Worm (Caenorhabditis elegans): ENCODE results near the gene K08B12.1.

The K08B12.1 gene

DNA sequence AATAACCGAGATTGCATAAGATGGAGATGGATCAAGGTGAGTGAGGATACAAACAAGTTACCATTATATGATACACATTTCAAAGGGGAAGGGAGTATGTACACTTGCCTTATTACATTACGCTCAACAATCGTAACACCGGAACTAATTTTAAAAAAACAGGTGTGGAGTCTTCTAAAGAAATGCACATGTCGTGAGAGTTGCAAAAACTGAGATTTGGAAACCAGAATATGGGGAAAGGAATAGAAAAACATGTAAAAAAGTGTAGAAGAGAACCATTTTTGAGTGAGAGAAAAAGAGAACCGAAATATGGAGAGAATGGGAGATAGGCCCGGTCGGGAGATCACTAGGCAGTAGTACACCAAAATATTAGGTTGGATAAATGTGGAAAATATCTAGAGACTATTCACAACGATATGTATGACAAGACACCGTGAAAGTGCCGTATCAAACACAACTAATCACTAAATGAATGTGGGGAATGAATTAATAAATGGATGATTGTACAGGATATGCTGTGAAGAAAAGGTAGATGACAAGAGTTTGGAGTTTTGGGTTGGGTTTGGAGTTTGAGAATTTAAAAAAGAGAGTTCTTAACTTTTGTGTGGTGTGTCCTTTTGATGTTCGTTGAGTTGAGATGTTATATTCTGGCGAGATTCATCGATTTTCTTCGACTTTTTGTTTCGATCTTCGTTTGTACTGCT lies 35.7 kb upstream of the K08B12.1 start:
- TF ChIP-seq ZK185.1 (tag; optimal IDR thresholded peaks at IDR 0.05; ENCODE audit: poor library complexity, severe bottlenecking), result peak; percentile 23
- no peak for TF ChIP-seq ama-1 (optimal IDR thresholded peaks at IDR 0.05)
- peak in 1 of 2 experiments; percentile 42 for TF ChIP-seq ama-1 (GFP tag; optimal IDR thresholded peaks at IDR 0.05)
- no peak for TF ChIP-seq B0261.1 (tag; optimal IDR thresholded peaks at IDR 0.05)
- no peak for TF ChIP-seq atf-7 (tag; optimal IDR thresholded peaks at IDR 0.05)
- no peak for TF ChIP-seq nfya-2 (GFP tag; IDR thresholded peaks at IDR 0.05)
- 0 out of 2 replicates have a peak, but pooled peaks have one; percentile 47 for TF ChIP-seq lin-26 (GFP tag; IDR thresholded peaks at IDR 0.05)
- no peak for TF ChIP-seq egl-44 (GFP tag; IDR thresholded peaks at IDR 0.05)
- peak; percentile 49 for TF ChIP-seq repo-1 (tag; optimal IDR thresholded peaks at IDR 0.05)
- TF ChIP-seq hmg-20 (GFP tag; IDR thresholded peaks at IDR 0.05), result no peak
- TF ChIP-seq F57A8.1 (GFP tag; optimal IDR thresholded peaks at IDR 0.05), result no peak
- no peak for TF ChIP-seq bed-2 (GFP tag; IDR thresholded peaks at IDR 0.05)
- TF ChIP-seq let-526 (GFP tag; IDR thresholded peaks at IDR 0.05), result no peak
- no peak for TF ChIP-seq akir-1 (GFP tag; optimal IDR thresholded peaks at IDR 0.05)
- TF ChIP-seq nfya-1 (tag; optimal IDR thresholded peaks at IDR 0.05; ENCODE audit: borderline replicate concordance, insufficient read depth), result no peak
- peak in 1 of 3 experiments; percentile 47 for TF ChIP-seq lin-35 (GFP tag; optimal IDR thresholded peaks at IDR 0.05)
- no peak for TF ChIP-seq pbrm-1 (GFP tag; IDR thresholded peaks at IDR 0.05)
- TF ChIP-seq F23B12.7 (tag; optimal IDR thresholded peaks at IDR 0.05; ENCODE audit: insufficient read depth), result no peak
- TF ChIP-seq lin-54 (GFP tag; optimal IDR thresholded peaks at IDR 0.05), result peak; percentile 6
- TF ChIP-seq F39B2.1 (GFP tag; IDR thresholded peaks at IDR 0.05), result no peak
- 0 out of 2 replicates have a peak, but pooled peaks have one; percentile 1 for TF ChIP-seq ceh-58 (GFP tag; IDR thresholded peaks at IDR 0.05)
- no peak for TF ChIP-seq D2030.7 (GFP tag; IDR thresholded peaks at IDR 0.05)
- no peak for TF ChIP-seq somi-1 (GFP tag; optimal IDR thresholded peaks at IDR 0.05)
- TF ChIP-seq hsf-1 (GFP tag; IDR thresholded peaks at IDR 0.05), result no peak
- TF ChIP-seq B0019.2 (GFP tag; conservative IDR thresholded peaks at IDR 0.05), result no peak
- TF ChIP-seq B0336.3 (GFP tag; IDR thresholded peaks at IDR 0.05), result no peak
- TF ChIP-seq ekl-4 (GFP tag; IDR thresholded peaks at IDR 0.05), result no peak
- no peak for TF ChIP-seq F37B4.10 (GFP tag; IDR thresholded peaks at IDR 0.05)
- TF ChIP-seq K12H6.12 (tag; optimal IDR thresholded peaks at IDR 0.05), result no peak
- no peak; the same call in 1 of the 2 replicates for TF ChIP-seq Y53G8AR.9 (GFP tag; conservative IDR thresholded peaks at IDR 0.05)
- no peak for TF ChIP-seq ceh-100 (GFP tag; IDR thresholded peaks at IDR 0.05)

DNA sequence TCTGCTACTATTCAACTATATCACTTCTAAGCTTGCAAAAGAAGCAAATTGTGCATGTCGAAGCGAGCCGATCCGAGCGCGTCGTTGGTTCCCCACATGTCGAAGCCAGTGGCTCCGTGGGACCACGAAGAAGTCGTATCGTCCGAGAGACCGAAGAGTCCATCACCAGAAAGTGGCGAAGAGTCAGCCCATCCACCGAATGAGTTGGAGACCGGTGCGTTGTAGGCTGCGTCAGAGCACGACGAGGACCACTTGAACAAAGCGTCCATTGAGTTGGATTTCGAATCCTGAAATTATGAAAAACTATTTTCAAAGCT lies 35.2 kb upstream of the K08B12.1 start:
- TF ChIP-seq cebp-2 (GFP tag; IDR thresholded peaks at IDR 0.05) (0 out of 2 replicates have a peak, but pooled peaks have one; percentile 6), ekl-4 (GFP tag; IDR thresholded peaks at IDR 0.05) (no peak), nhr-179 (tag; optimal IDR thresholded peaks at IDR 0.05) (no peak), lag-1 (GFP tag; IDR thresholded peaks at IDR 0.05) (0 out of 2 replicates have a peak, but pooled peaks have one; percentile 13), F37B4.10 (GFP tag; IDR thresholded peaks at IDR 0.05) (0 out of 2 replicates have a peak, but pooled peaks have one; percentile 40), lir-1 (GFP tag; conservative IDR thresholded peaks at IDR 0.05) (no peak), K11D2.4 (GFP tag; IDR thresholded peaks at IDR 0.05) (no peak), hsf-1 (GFP tag; IDR thresholded peaks at IDR 0.05) (no peak), aptf-3 (GFP tag; IDR thresholded peaks at IDR 0.05) (no peak), ZK185.1 (tag; optimal IDR thresholded peaks at IDR 0.05; ENCODE audit: poor library complexity, severe bottlenecking) (no peak), madf-8 (GFP tag; conservative IDR thresholded peaks at IDR 0.05) (no peak), aptf-2 (GFP tag; conservative IDR thresholded peaks at IDR 0.05) (no peak), let-526 (GFP tag; IDR thresholded peaks at IDR 0.05) (no peak), nfya-2 (GFP tag; IDR thresholded peaks at IDR 0.05) (0 out of 2 replicates have a peak, but pooled peaks have one; percentile 3), ets-4 (GFP tag; optimal IDR thresholded peaks at IDR 0.05) (peak; percentile 76), nhr-120 (GFP tag; IDR thresholded peaks at IDR 0.05) (no peak), Y53G8AR.9 (GFP tag; conservative IDR thresholded peaks at IDR 0.05) (peak; percentile 23; the same call in 1 of the 2 replicates), F39B2.1 (GFP tag; IDR thresholded peaks at IDR 0.05) (0 out of 2 replicates have a peak, but pooled peaks have one; percentile 16), attf-5 (GFP tag; optimal IDR thresholded peaks at IDR 0.05) (no peak), ztf-3 (GFP tag; optimal IDR thresholded peaks at IDR 0.05) (no peak), ceh-58 (GFP tag; IDR thresholded peaks at IDR 0.05) (peak; percentile 45; the same call in 1 of the 2 replicates), mcd-1 (GFP tag; IDR thresholded peaks at IDR 0.05) (peak; percentile 4; the same call in 1 of the 2 replicates), F52B5.7 (tag; optimal IDR thresholded peaks at IDR 0.05) (peak; percentile 20), lin-26 (GFP tag; IDR thresholded peaks at IDR 0.05) (no peak)
